Fruit fly (Drosophila melanogaster): ENCODE measurements around the gene dati.

dm6 chr4:421025-421424 lies 25.6 kb upstream of the dati start:
- TF ChIP-seq Dll (optimal IDR thresholded peaks at IDR 0.05) (no peak), CG8478 (optimal IDR thresholded peaks at IDR 0.05) (no peak)

Data from whole organism.